Worm (Caenorhabditis elegans): ENCODE results near the gene C01G5.4.

The C01G5.4 gene

DNA sequence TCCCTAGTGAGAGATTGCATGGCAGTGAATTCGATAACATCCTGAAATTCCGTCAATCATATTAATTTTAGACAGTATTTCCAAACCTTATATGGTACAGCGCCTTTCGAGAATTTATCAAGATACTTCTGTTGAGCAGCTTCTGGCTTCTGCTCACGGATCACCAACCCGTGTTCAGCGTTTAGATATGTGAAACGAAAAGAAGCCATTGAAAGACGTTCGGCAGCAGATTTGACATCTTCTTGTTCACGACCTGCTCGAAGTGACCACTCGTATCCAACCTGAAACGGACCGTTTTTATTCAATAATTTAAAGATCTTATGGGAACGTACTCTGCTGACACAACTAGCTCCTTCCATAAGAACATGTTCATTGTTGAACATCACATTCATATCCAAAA lies 50.1 kb downstream of the C01G5.4 start:
- no peak for TF ChIP-seq nfya-2 (GFP tag; IDR thresholded peaks at IDR 0.05)
- TF ChIP-seq nhr-120 (GFP tag; IDR thresholded peaks at IDR 0.05), result no peak
- no peak for TF ChIP-seq nhr-179 (tag; optimal IDR thresholded peaks at IDR 0.05)
- no peak for TF ChIP-seq ekl-4 (GFP tag; IDR thresholded peaks at IDR 0.05)
- no peak for TF ChIP-seq F49E8.2 (tag; optimal IDR thresholded peaks at IDR 0.05; ENCODE audit: insufficient read depth)
- no peak for TF ChIP-seq cebp-1 (GFP tag; IDR thresholded peaks at IDR 0.05)
- no peak for TF ChIP-seq cebp-1 (tag; optimal IDR thresholded peaks at IDR 0.05)
- no peak for TF ChIP-seq attf-3 (GFP tag; conservative IDR thresholded peaks at IDR 0.05)
- no peak for TF ChIP-seq dpl-1 (GFP tag; optimal IDR thresholded peaks at IDR 0.05)
- TF ChIP-seq attf-6 (GFP tag; IDR thresholded peaks at IDR 0.05), result no peak
- TF ChIP-seq lin-40 (tag; optimal IDR thresholded peaks at IDR 0.05), result no peak
- TF ChIP-seq F52B5.7 (tag; optimal IDR thresholded peaks at IDR 0.05), result no peak
- TF ChIP-seq madf-10 (tag; optimal IDR thresholded peaks at IDR 0.05), result no peak
- no peak for TF ChIP-seq F23B12.7 (tag; optimal IDR thresholded peaks at IDR 0.05; ENCODE audit: insufficient read depth)
- TF ChIP-seq C17E4.6 (GFP tag; IDR thresholded peaks at IDR 0.05), result no peak
- TF ChIP-seq dox-1 (GFP tag; IDR thresholded peaks at IDR 0.05), result no peak
- no peak for TF ChIP-seq lir-1 (GFP tag; conservative IDR thresholded peaks at IDR 0.05)
- TF ChIP-seq zfh-2 (GFP tag; conservative IDR thresholded peaks at IDR 0.05), result no peak

DNA sequence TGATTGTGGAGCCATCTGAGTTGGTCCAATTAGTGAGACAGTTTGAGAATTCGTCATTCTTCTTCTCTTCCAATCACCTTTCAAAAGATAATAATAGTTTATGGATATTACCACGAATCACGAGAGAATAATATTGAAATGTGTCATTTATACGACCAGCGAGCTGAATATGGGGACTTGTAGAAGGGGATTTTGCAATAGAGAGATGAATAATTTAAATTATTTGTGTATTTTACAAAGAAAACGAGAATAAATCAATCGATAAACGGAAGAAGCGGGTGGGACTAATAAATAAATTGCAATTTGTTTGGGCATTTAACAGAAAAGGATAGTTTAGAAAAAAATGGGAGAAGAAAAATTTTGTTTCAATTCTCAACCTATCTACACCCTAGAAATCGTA lies 51.1 kb downstream of the C01G5.4 start, which contains the start of gene odr-8:
TSS of gene odr-8 (minus strand) at position 101 of the 400 bp plus-strand sequence.
- TF ChIP-seq Y67H2A.10 (GFP tag; conservative IDR thresholded peaks at IDR 0.05), result no peak
- TF ChIP-seq egl-44 (GFP tag; IDR thresholded peaks at IDR 0.05), result no peak
- no peak for TF ChIP-seq nfya-2 (GFP tag; IDR thresholded peaks at IDR 0.05)
- no peak for TF ChIP-seq snpc-4 (GFP tag; optimal IDR thresholded peaks at IDR 0.05)
- TF ChIP-seq snpc-4 (tag; optimal IDR thresholded peaks at IDR 0.05), result peak in 1 of 4 experiments; percentile 50

All from whole organism, young adult.